Worm (Caenorhabditis elegans) whole organism, L4 larva: ENCODE measurements around the gene C16C8.14.

Experiments used
- F44E2.7 ChIP-seq: fragments of 200-800 bp; sonication (Bioruptor generic); IDR thresholded peaks from 2 replicates; pipeline ENCODE4 v2.1.2; 2022; ENCODE audit warnings: missing genetic modification characterization, missing compliant biosample characterization
- Y75B8A.6 ChIP-seq: fragments of 200-800 bp; sonication (Bioruptor generic); IDR thresholded peaks from 2 replicates; pipeline ENCODE4 v1.3.6; 2022; ENCODE audit warnings: missing genetic modification reagents, missing genetic modification characterization, missing compliant biosample characterization
- arid-1 ChIP-seq: fragments of 200-800 bp; sonication (Bioruptor generic); conservative IDR thresholded peaks from 2 replicates; pipeline ENCODE4 v1.3.6; 2022; ENCODE audit warnings: missing genetic modification reagents, missing genetic modification characterization, missing compliant biosample characterization
- attf-4 ChIP-seq: sonication (generic microtip); optimal IDR thresholded peaks from 3 replicates; lab custom pipeline; 2017; ENCODE audit warnings: missing biosample characterization, missing genetic modification characterization
- ceh-62 ChIP-seq: sonication (generic microtip); optimal IDR thresholded peaks from 2 replicates; lab custom pipeline; 2017; ENCODE audit warnings: missing biosample characterization, missing genetic modification characterization
- ctbp-1 ChIP-seq: fragments of 200-800 bp; sonication (Bioruptor generic); IDR thresholded peaks from 2 replicates; pipeline ENCODE4 v1.3.6; 2022; ENCODE audit warnings: missing genetic modification reagents, missing genetic modification characterization, missing compliant biosample characterization
- daf-16 ChIP-seq, 3 experiments: sonication (generic microtip); optimal IDR thresholded peaks; 2 replicates each; lab custom pipeline; 2016 to 2017; ENCODE audit warnings: missing genetic modification characterization in 3 of 3, missing genetic modification reagents in 3 of 3, mild to moderate bottlenecking in 2 of 3, missing compliant biosample characterization in 2 of 3, missing biosample characterization in 1 of 3, moderate library complexity in 1 of 3
- daf-8 ChIP-seq: fragments of 200-800 bp; sonication (Bioruptor generic); IDR thresholded peaks from 2 replicates; pipeline ENCODE4 v1.3.6; 2022; ENCODE audit warnings: missing genetic modification characterization, missing compliant biosample characterization
- dmd-6 ChIP-seq: fragments of 200-800 bp; sonication (Bioruptor generic); IDR thresholded peaks from 2 replicates; pipeline ENCODE4 v1.3.6; 2022; ENCODE audit warnings: missing genetic modification reagents, missing genetic modification characterization, missing compliant biosample characterization
- dmd-9 ChIP-seq: fragments of 200-800 bp; sonication (Bioruptor generic); IDR thresholded peaks from 2 replicates; pipeline ENCODE4 v1.3.6; 2022; ENCODE audit warnings: missing genetic modification reagents, missing genetic modification characterization, missing compliant biosample characterization
- dpl-1 ChIP-seq: fragments of 150-350 bp; optimal IDR thresholded peaks from 2 replicates; lab custom pipeline; 2014; ENCODE audit warnings: missing biosample characterization, missing genetic modification reagents, missing genetic modification characterization
- duxl-1 ChIP-seq: sonication (generic microtip); optimal IDR thresholded peaks from 2 replicates; lab custom pipeline; 2016; ENCODE audit warnings: mild to moderate bottlenecking, missing genetic modification characterization, moderate library complexity, missing compliant biosample characterization; ENCODE audit not compliant: poor library complexity
- egl-27 ChIP-seq: sonication (generic microtip); optimal IDR thresholded peaks from 3 replicates; lab custom pipeline; 2017; ENCODE audit warnings: missing biosample characterization, missing genetic modification reagents, missing genetic modification characterization
- gei-8 ChIP-seq: fragments of 200-800 bp; sonication (Bioruptor generic); optimal IDR thresholded peaks from 2 replicates; lab custom pipeline; 2018; ENCODE audit warnings: mild to moderate bottlenecking, missing genetic modification characterization, missing compliant biosample characterization
- hlh-30 ChIP-seq: sonication (generic microtip); optimal IDR thresholded peaks from 2 replicates; lab custom pipeline; 2017; ENCODE audit warnings: antibody characterized with exemption, mild to moderate bottlenecking, missing genetic modification characterization, missing compliant biosample characterization; ENCODE audit not compliant: insufficient read depth
- lin-13 ChIP-seq: fragments of 150-350 bp; optimal IDR thresholded peaks from 2 replicates; lab custom pipeline; 2014; ENCODE audit warnings: missing biosample characterization, missing genetic modification reagents, missing genetic modification characterization
- madf-9 ChIP-seq: fragments of 200-800 bp; sonication (Bioruptor generic); conservative IDR thresholded peaks from 2 replicates; pipeline ENCODE4 v1.3.6; 2022; ENCODE audit warnings: missing genetic modification reagents, missing genetic modification characterization, missing compliant biosample characterization
- mdl-1 ChIP-seq, 2 experiments: fragments of 150-350 bp in 1 of 2; sonication (generic microtip) in 1 of 2; optimal IDR thresholded peaks; 2 replicates each; lab custom pipeline; 2014 to 2017; ENCODE audit warnings: missing biosample characterization in 2 of 2, missing genetic modification characterization in 2 of 2
- mdt-29 ChIP-seq: fragments of 200-800 bp; sonication (Bioruptor generic); IDR thresholded peaks from 2 replicates; pipeline ENCODE4 v1.3.6; 2022; ENCODE audit warnings: missing genetic modification reagents, missing genetic modification characterization, missing compliant biosample characterization
- nhr-28 ChIP-seq: fragments of 150-350 bp; optimal IDR thresholded peaks from 2 replicates; lab custom pipeline; 2014; ENCODE audit warnings: missing biosample characterization, missing genetic modification characterization
- nhr-48 ChIP-seq: sonication (generic microtip); optimal IDR thresholded peaks from 2 replicates; lab custom pipeline; 2016; ENCODE audit warnings: mild to moderate bottlenecking, missing genetic modification characterization, missing compliant biosample characterization
- nhr-6 ChIP-seq: fragments of 150-350 bp; optimal IDR thresholded peaks from 2 replicates; lab custom pipeline; 2014; ENCODE audit warnings: missing biosample characterization, missing genetic modification characterization
- rbr-2 ChIP-seq: sonication (generic microtip); optimal IDR thresholded peaks from 2 replicates; lab custom pipeline; 2016; ENCODE audit warnings: missing genotype, missing genetic modification characterization, missing compliant biosample characterization
- saeg-2 ChIP-seq: fragments of 200-800 bp; sonication (Bioruptor generic); IDR thresholded peaks from 2 replicates; pipeline ENCODE4 v1.3.6; 2022; ENCODE audit warnings: missing genetic modification reagents, missing genetic modification characterization, missing compliant biosample characterization
- sdz-12 ChIP-seq: fragments of 200-800 bp; sonication (Bioruptor generic); optimal IDR thresholded peaks from 2 replicates; lab custom pipeline; 2018; ENCODE audit warnings: mild to moderate bottlenecking, missing genetic modification characterization, missing compliant biosample characterization
- snpc-1.2 ChIP-seq: fragments of 200-800 bp; sonication (Bioruptor generic); IDR thresholded peaks from 2 replicates; pipeline ENCODE4 v1.3.6; 2022; ENCODE audit warnings: missing genetic modification reagents, missing genetic modification characterization, missing compliant biosample characterization
- snpc-4 ChIP-seq: fragments of 150-350 bp; optimal IDR thresholded peaks from 2 replicates; lab custom pipeline; 2014; ENCODE audit warnings: missing biosample characterization, missing genetic modification characterization
- spr-3 ChIP-seq: fragments of 200-800 bp; sonication (Bioruptor generic); optimal IDR thresholded peaks from 2 replicates; lab custom pipeline; 2018; ENCODE audit warnings: mild to moderate bottlenecking, missing genetic modification characterization, missing compliant biosample characterization
- tra-1 ChIP-seq: fragments of 200-800 bp; sonication (Bioruptor generic); IDR thresholded peaks from 2 replicates; pipeline ENCODE4 v1.3.6; 2022; ENCODE audit warnings: missing genetic modification reagents, missing genetic modification characterization, missing compliant biosample characterization
- zag-1 ChIP-seq: fragments of 150-350 bp; optimal IDR thresholded peaks from 2 replicates; lab custom pipeline; 2014; ENCODE audit warnings: missing biosample characterization, missing genetic modification characterization
- zfp-2 ChIP-seq: sonication (generic microtip); optimal IDR thresholded peaks from 2 replicates; lab custom pipeline; 2016; ENCODE audit warnings: mild to moderate bottlenecking, missing genetic modification characterization, missing compliant biosample characterization

Gene C16C8.14

ce11 chrII:3448776-3449280, 786 bp upstream of the C16C8.14 start, which contains the start of gene C16C8.25:
C16C8.25 (plus strand) TSS chrII:3449230.
- TF ChIP-seq tra-1 (GFP tag; lab: Robert Waterston, UW): no peak
- TF ChIP-seq, all 104 proteins: peak for 0

DNA sequence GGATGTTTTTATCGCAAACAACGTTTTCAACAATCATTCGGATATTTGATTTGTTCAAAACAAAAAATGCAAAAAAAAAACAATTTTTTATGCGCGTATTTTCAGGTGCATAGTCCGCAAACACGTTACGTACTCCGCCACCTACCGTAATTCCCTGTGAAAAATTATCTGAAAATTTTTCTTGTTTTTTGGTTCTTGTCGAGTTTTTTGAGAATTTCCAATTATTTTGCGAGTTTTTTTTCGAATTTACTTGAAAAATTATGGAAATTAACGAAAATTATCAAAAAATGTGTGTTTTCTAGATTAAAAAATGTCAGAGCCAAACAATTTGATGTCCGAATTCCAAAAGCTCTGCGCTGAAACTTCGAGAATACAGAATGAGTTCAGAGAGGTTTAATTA, 2.8 kb downstream of the C16C8.14 start, which contains the start of gene C16C8.12:
TSS of gene C16C8.12 (plus strand) at position 301 of the 400 bp plus-strand sequence.
- no peak for TF ChIP-seq nhr-28 (tag; lab: Kevin White, UChicago)
- no peak for TF ChIP-seq Y75B8A.6 (GFP tag; lab: Robert Waterston, UW)
- TF ChIP-seq sdz-12: no peak
- no peak for TF ChIP-seq hlh-30 (tag; lab: Kevin White, UChicago)
- no peak for TF ChIP-seq spr-3 (GFP tag; lab: Kevin White, UChicago)
- no peak for TF ChIP-seq dmd-9 (GFP tag; lab: Robert Waterston, UW)
- TF ChIP-seq attf-4 (tag; lab: Kevin White, UChicago): no peak
- TF ChIP-seq lin-13 (GFP tag; lab: Kevin White, UChicago): no peak

ce11 chrII:3453521-3453920, 3.9 kb downstream of the C16C8.14 start, which contains the start of gene C16C8.11:
C16C8.11 (plus strand) TSS chrII:3453708.
- TF ChIP-seq nhr-6 (no peak), madf-9 (GFP tag; lab: Robert Waterston, UW) (no peak), gei-8 (GFP tag; lab: Kevin White, UChicago) (no peak), F44E2.7 (GFP tag; lab: Robert Waterston, UW) (no peak), saeg-2 (GFP tag; lab: Robert Waterston, UW) (no peak), mdt-29 (GFP tag; lab: Robert Waterston, UW) (no peak), tra-1 (GFP tag; lab: Robert Waterston, UW) (no peak), nhr-48 (tag; lab: Kevin White, UChicago) (no peak), hlh-30 (tag; lab: Kevin White, UChicago) (no peak), zag-1 (no peak), ceh-62 (no peak), daf-8 (GFP tag; lab: Robert Waterston, UW) (no peak), snpc-4 (tag; lab: Kevin White, UChicago) (no peak), dmd-6 (no peak)

DNA sequence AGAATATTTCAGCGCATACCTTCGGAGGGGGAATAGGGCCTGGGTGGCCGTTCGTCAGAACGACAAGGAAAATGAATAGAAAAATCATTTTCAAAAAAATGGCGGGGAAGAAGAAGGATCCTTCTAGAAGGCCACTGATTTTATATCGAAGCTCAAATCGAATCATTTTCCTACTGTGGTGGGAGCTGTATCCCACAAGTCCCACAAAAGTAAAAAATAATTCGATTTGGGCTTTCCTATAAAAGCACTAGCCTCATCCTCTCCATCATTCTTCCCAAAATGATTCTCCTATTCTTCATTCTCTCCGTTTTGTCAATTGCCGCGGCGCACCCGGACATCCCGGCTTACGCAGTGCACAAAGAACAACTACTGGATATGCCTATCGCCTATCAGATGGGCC, 8.6 kb downstream of the C16C8.14 start, which contains the start of the genes C16C8.26 and C16C8.19:
TSS of gene C16C8.26 (minus strand) at position 101 of the 400 bp plus-strand sequence.
TSS of gene C16C8.19 (plus strand) at position 279 of the 400 bp plus-strand sequence.
- TF ChIP-seq snpc-4 (tag; lab: Kevin White, UChicago) (no peak), zfp-2 (tag; lab: Kevin White, UChicago) (no peak), snpc-1.2 (no peak), ctbp-1 (no peak), dpl-1 (GFP tag; lab: Kevin White, UChicago) (no peak), duxl-1 (tag; lab: Kevin White, UChicago) (no peak)
- TF ChIP-seq, all 104 proteins: peak for 0

- no peak for TF ChIP-seq daf-16 (GFP tag; optimal IDR thresholded peaks at IDR 0.05; lab: Kevin White, UChicago)
- TF ChIP-seq daf-16 (tag; optimal IDR thresholded peaks at IDR 0.05; lab: Kevin White, UChicago): no peak
- TF ChIP-seq egl-27 (tag; lab: Kevin White, UChicago): no peak
- TF ChIP-seq mdl-1 (tag; optimal IDR thresholded peaks at IDR 0.05; lab: Kevin White, UChicago): no peak
- no peak for TF ChIP-seq arid-1 (GFP tag; lab: Robert Waterston, UW)
- TF ChIP-seq lin-13 (GFP tag; lab: Kevin White, UChicago): no peak
- TF ChIP-seq attf-4 (tag; lab: Kevin White, UChicago): no peak
- no peak for TF ChIP-seq ctbp-1
- TF ChIP-seq dpl-1 (GFP tag; lab: Kevin White, UChicago): no peak
- no peak for TF ChIP-seq dmd-6
- TF ChIP-seq mdt-29 (GFP tag; lab: Robert Waterston, UW): no peak
- no peak for TF ChIP-seq rbr-2 (tag; lab: Kevin White, UChicago)
Measured at ce11 chrII:3459199-3459598, 9.6 kb downstream of the C16C8.14 start.
